Fruit fly (Drosophila melanogaster): Measurements from ENCODE around the gene CG9674.

Gene CG9674

dm6 chr3L:16824725-16825124, 17.2 kb upstream of the CG9674 start:
- no peak for TF ChIP-seq CG17801 (GFP tag; optimal IDR thresholded peaks at IDR 0.05; ENCODE audit: partially characterized antibody)

dm6 chr3L:16818063-16818462, 10.5 kb upstream of the CG9674 start:
- TF ChIP-seq CG17801 (GFP tag; optimal IDR thresholded peaks at IDR 0.05; ENCODE audit: partially characterized antibody), result no peak

dm6 chr3L:16813984-16814383, 6.5 kb upstream of the CG9674 start:
- no peak for TF ChIP-seq CG17801 (GFP tag; optimal IDR thresholded peaks at IDR 0.05; ENCODE audit: partially characterized antibody)

- TF ChIP-seq CG17801 (GFP tag; optimal IDR thresholded peaks at IDR 0.05; ENCODE audit: partially characterized antibody), result no peak
Measured at dm6 chr3L:16811908-16812307, 4.4 kb upstream of the CG9674 start.

dm6 chr3L:16810512-16810911, 3.0 kb upstream of the CG9674 start:
- TF ChIP-seq CG17801 (GFP tag; optimal IDR thresholded peaks at IDR 0.05; ENCODE audit: partially characterized antibody), result no peak

dm6 chr3L:16808139-16808538, 608 bp upstream of the CG9674 start:
- no peak for TF ChIP-seq CG17801 (GFP tag; optimal IDR thresholded peaks at IDR 0.05; ENCODE audit: partially characterized antibody)

dm6 chr3L:16806823-16807325, 657 bp downstream of the CG9674 start:
- TF ChIP-seq CG17801 (GFP tag; optimal IDR thresholded peaks at IDR 0.05; ENCODE audit: partially characterized antibody), result no peak

dm6 chr3L:16805806-16806719, 1.5 kb downstream of the CG9674 start:
- TF ChIP-seq CG17801 (GFP tag; optimal IDR thresholded peaks at IDR 0.05; ENCODE audit: partially characterized antibody), result no peak

dm6 chr3L:16804627-16805026, 2.9 kb downstream of the CG9674 start, which contains the start of gene nudC:
Gene nudC, plus strand, starts transcription at chr3L:16804994.
- no peak for TF ChIP-seq CG17801 (GFP tag; optimal IDR thresholded peaks at IDR 0.05; ENCODE audit: partially characterized antibody)

- peak; percentile 63 for TF ChIP-seq CG17801 (GFP tag; optimal IDR thresholded peaks at IDR 0.05; ENCODE audit: partially characterized antibody)
Measured at dm6 chr3L:16803708-16804350, 3.7 kb downstream of the CG9674 start.

dm6 chr3L:16803273-16803672, 4.3 kb downstream of the CG9674 start:
- no peak for TF ChIP-seq CG17801 (GFP tag; optimal IDR thresholded peaks at IDR 0.05; ENCODE audit: partially characterized antibody)

- no peak for TF ChIP-seq CG17801 (GFP tag; optimal IDR thresholded peaks at IDR 0.05; ENCODE audit: partially characterized antibody)
Measured at dm6 chr3L:16801499-16802452, 5.8 kb downstream of the CG9674 start.

dm6 chr3L:16800026-16800425, 7.5 kb downstream of the CG9674 start:
- TF ChIP-seq CG17801 (GFP tag; optimal IDR thresholded peaks at IDR 0.05; ENCODE audit: partially characterized antibody), result peak; percentile 54

- peak; percentile 15 for TF ChIP-seq CG17801 (GFP tag; optimal IDR thresholded peaks at IDR 0.05; ENCODE audit: partially characterized antibody)
Measured at dm6 chr3L:16796603-16797002, 10.9 kb downstream of the CG9674 start.

- no peak for TF ChIP-seq CG17801 (GFP tag; optimal IDR thresholded peaks at IDR 0.05; ENCODE audit: partially characterized antibody)
Measured at dm6 chr3L:16786728-16787127, 20.8 kb downstream of the CG9674 start, which contains the start of gene eIF3e. Gene eIF3e, minus strand, starts transcription at chr3L:16786941.

Measured in ovary, adult (tissue).